Worm (Caenorhabditis elegans) whole organism, L4 larva: ENCODE results near the gene Y38H6C.23.

Experiments used
- F44E2.7 ChIP-seq: fragments of 200-800 bp; sonication (Bioruptor generic); IDR thresholded peaks from 2 replicates; pipeline ENCODE4 v2.1.2; 2022; ENCODE audit warnings: missing genetic modification characterization, missing compliant biosample characterization
- Y75B8A.6 ChIP-seq: fragments of 200-800 bp; sonication (Bioruptor generic); IDR thresholded peaks from 2 replicates; pipeline ENCODE4 v1.3.6; 2022; ENCODE audit warnings: missing genetic modification reagents, missing genetic modification characterization, missing compliant biosample characterization
- ZK337.2 ChIP-seq: fragments of 200-800 bp; sonication (Bioruptor generic); IDR thresholded peaks from 2 replicates; pipeline ENCODE4 v1.3.6; 2022; ENCODE audit warnings: missing genetic modification reagents, missing genetic modification characterization, missing compliant biosample characterization
- ZK546.5 ChIP-seq, 2 experiments: sonication (generic microtip); optimal IDR thresholded peaks; 2 replicates each; lab custom pipeline; 2017; ENCODE audit warnings: missing biosample characterization in 2 of 2, missing genetic modification characterization in 2 of 2
- aha-1 ChIP-seq: fragments of 150-350 bp; peaks from one replicate; lab custom pipeline; 2014; ENCODE audit warnings: missing biosample characterization, missing genetic modification characterization
- ama-1 ChIP-seq: fragments of 150-350 bp; optimal IDR thresholded peaks from 2 replicates; lab custom pipeline; 2014; ENCODE audit warnings: inconsistent platforms, mixed read lengths
- arid-1 ChIP-seq: fragments of 200-800 bp; sonication (Bioruptor generic); conservative IDR thresholded peaks from 2 replicates; pipeline ENCODE4 v1.3.6; 2022; ENCODE audit warnings: missing genetic modification reagents, missing genetic modification characterization, missing compliant biosample characterization
- ceh-20 ChIP-seq: fragments of 200-800 bp; sonication (Bioruptor generic); IDR thresholded peaks from 2 replicates; pipeline ENCODE4 v1.3.6; 2022; ENCODE audit warnings: missing genetic modification reagents, missing genetic modification characterization, missing compliant biosample characterization
- ceh-32 ChIP-seq: sonication (generic microtip); optimal IDR thresholded peaks from 2 replicates; lab custom pipeline; 2016; ENCODE audit warnings: mild to moderate bottlenecking, missing genetic modification characterization, missing compliant biosample characterization; ENCODE audit not compliant: poor library complexity
- ceh-44 ChIP-seq: fragments of 200-800 bp; sonication (Bioruptor generic); IDR thresholded peaks from 2 replicates; pipeline ENCODE4 v1.3.6; 2022; ENCODE audit warnings: missing genetic modification reagents, missing genetic modification characterization, missing compliant biosample characterization
- cey-2 ChIP-seq: sonication (generic microtip); optimal IDR thresholded peaks from 3 replicates; lab custom pipeline; 2017; ENCODE audit warnings: missing genetic modification characterization, mild to moderate bottlenecking, missing compliant biosample characterization, antibody characterized with exemption, borderline replicate concordance; ENCODE audit not compliant: insufficient read depth
- daf-12 ChIP-seq: fragments of 150-350 bp; optimal IDR thresholded peaks from 2 replicates; lab custom pipeline; 2014; ENCODE audit warnings: missing biosample characterization, missing genetic modification reagents, missing genetic modification characterization
- daf-16 ChIP-seq, 3 experiments: sonication (generic microtip); optimal IDR thresholded peaks; 2 replicates each; lab custom pipeline; 2016 to 2017; ENCODE audit warnings: missing genetic modification characterization in 3 of 3, missing genetic modification reagents in 3 of 3, mild to moderate bottlenecking in 2 of 3, missing compliant biosample characterization in 2 of 3, missing biosample characterization in 1 of 3, moderate library complexity in 1 of 3
- daf-19 ChIP-seq: fragments of 200-800 bp; sonication (Bioruptor generic); conservative IDR thresholded peaks from 2 replicates; pipeline ENCODE4 v1.3.6; 2022; ENCODE audit warnings: missing genetic modification characterization, missing compliant biosample characterization
- daf-8 ChIP-seq: fragments of 200-800 bp; sonication (Bioruptor generic); IDR thresholded peaks from 2 replicates; pipeline ENCODE4 v1.3.6; 2022; ENCODE audit warnings: missing genetic modification characterization, missing compliant biosample characterization
- dmd-9 ChIP-seq: fragments of 200-800 bp; sonication (Bioruptor generic); IDR thresholded peaks from 2 replicates; pipeline ENCODE4 v1.3.6; 2022; ENCODE audit warnings: missing genetic modification reagents, missing genetic modification characterization, missing compliant biosample characterization
- dpl-1 ChIP-seq: fragments of 150-350 bp; optimal IDR thresholded peaks from 2 replicates; lab custom pipeline; 2014; ENCODE audit warnings: missing biosample characterization, missing genetic modification reagents, missing genetic modification characterization
- duxl-1 ChIP-seq: sonication (generic microtip); optimal IDR thresholded peaks from 2 replicates; lab custom pipeline; 2016; ENCODE audit warnings: mild to moderate bottlenecking, missing genetic modification characterization, moderate library complexity, missing compliant biosample characterization; ENCODE audit not compliant: poor library complexity
- egl-43 ChIP-seq: fragments of 200-800 bp; sonication (Bioruptor generic); IDR thresholded peaks from 2 replicates; pipeline ENCODE4 v1.3.6; 2022; ENCODE audit warnings: missing genetic modification reagents, missing genetic modification characterization, missing compliant biosample characterization
- gei-8 ChIP-seq: fragments of 200-800 bp; sonication (Bioruptor generic); optimal IDR thresholded peaks from 2 replicates; lab custom pipeline; 2018; ENCODE audit warnings: mild to moderate bottlenecking, missing genetic modification characterization, missing compliant biosample characterization
- hif-1 ChIP-seq, 2 experiments: sonication (generic microtip); optimal IDR thresholded peaks; 2 replicates each; lab custom pipeline; 2016 to 2017; ENCODE audit warnings: missing compliant biosample characterization in 2 of 2, missing genetic modification characterization in 2 of 2, missing genetic modification reagents in 2 of 2, missing genotype in 2 of 2, mild to moderate bottlenecking in 1 of 2
- lim-7 ChIP-seq: fragments of 200-800 bp; sonication (Bioruptor generic); IDR thresholded peaks from 2 replicates; pipeline ENCODE4 v1.3.6; 2022; ENCODE audit warnings: missing genetic modification characterization, missing compliant biosample characterization
- lin-15B ChIP-seq: fragments of 150-350 bp; sonication (generic microtip); optimal IDR thresholded peaks from 3 replicates; lab custom pipeline; 2014; ENCODE audit warnings: missing biosample characterization, missing genetic modification characterization
- lin-29 ChIP-seq: fragments of 200-800 bp; sonication (Bioruptor generic); IDR thresholded peaks from 2 replicates; pipeline ENCODE4 v1.3.6; 2022; ENCODE audit warnings: missing genetic modification reagents, missing genetic modification characterization, missing compliant biosample characterization
- lir-3 ChIP-seq: sonication (generic microtip); optimal IDR thresholded peaks from 2 replicates; lab custom pipeline; 2016; ENCODE audit warnings: mild to moderate bottlenecking, missing genetic modification characterization, missing compliant biosample characterization
- madf-5 ChIP-seq, 2 experiments: fragments of 200-800 bp; sonication (Bioruptor generic); IDR thresholded peaks; 2 replicates each; pipeline ENCODE4 v1.3.6; 2022; ENCODE audit warnings: missing compliant biosample characterization in 2 of 2, missing genetic modification characterization in 2 of 2
- mdl-1 ChIP-seq, 2 experiments: fragments of 150-350 bp in 1 of 2; sonication (generic microtip) in 1 of 2; optimal IDR thresholded peaks; 2 replicates each; lab custom pipeline; 2014 to 2017; ENCODE audit warnings: missing biosample characterization in 2 of 2, missing genetic modification characterization in 2 of 2
- mdt-29 ChIP-seq: fragments of 200-800 bp; sonication (Bioruptor generic); IDR thresholded peaks from 2 replicates; pipeline ENCODE4 v1.3.6; 2022; ENCODE audit warnings: missing genetic modification reagents, missing genetic modification characterization, missing compliant biosample characterization
- mes-2 ChIP-seq: sonication (generic microtip); optimal IDR thresholded peaks from 2 replicates; lab custom pipeline; 2016; ENCODE audit warnings: missing genotype, mild to moderate bottlenecking, missing genetic modification characterization, missing compliant biosample characterization; ENCODE audit not compliant: poor library complexity, severe bottlenecking
- mxl-3 ChIP-seq: fragments of 200-800 bp; sonication (Bioruptor generic); optimal IDR thresholded peaks from 2 replicates; lab custom pipeline; 2018; ENCODE audit warnings: mild to moderate bottlenecking, missing genetic modification characterization, missing compliant biosample characterization
- nhr-102 ChIP-seq: sonication (generic microtip); optimal IDR thresholded peaks from 2 replicates; lab custom pipeline; 2016; ENCODE audit warnings: mild to moderate bottlenecking, missing genetic modification characterization, moderate library complexity, missing compliant biosample characterization
- nhr-237 ChIP-seq: sonication (generic microtip); optimal IDR thresholded peaks from 2 replicates; lab custom pipeline; 2017; ENCODE audit warnings: missing biosample characterization, missing genetic modification characterization
- nhr-28 ChIP-seq: fragments of 150-350 bp; optimal IDR thresholded peaks from 2 replicates; lab custom pipeline; 2014; ENCODE audit warnings: missing biosample characterization, missing genetic modification characterization
- nhr-48 ChIP-seq: sonication (generic microtip); optimal IDR thresholded peaks from 2 replicates; lab custom pipeline; 2016; ENCODE audit warnings: mild to moderate bottlenecking, missing genetic modification characterization, missing compliant biosample characterization
- nhr-6 ChIP-seq: fragments of 150-350 bp; optimal IDR thresholded peaks from 2 replicates; lab custom pipeline; 2014; ENCODE audit warnings: missing biosample characterization, missing genetic modification characterization
- saeg-2 ChIP-seq: fragments of 200-800 bp; sonication (Bioruptor generic); IDR thresholded peaks from 2 replicates; pipeline ENCODE4 v1.3.6; 2022; ENCODE audit warnings: missing genetic modification reagents, missing genetic modification characterization, missing compliant biosample characterization
- skn-1 ChIP-seq: fragments of 150-350 bp; optimal IDR thresholded peaks from 2 replicates; lab custom pipeline; 2014; ENCODE audit warnings: missing biosample characterization, missing genetic modification characterization
- tag-97 ChIP-seq: fragments of 200-800 bp; sonication (Bioruptor generic); IDR thresholded peaks from 2 replicates; pipeline ENCODE4 v1.3.6; 2022; ENCODE audit warnings: missing genetic modification characterization, missing compliant biosample characterization
- unc-130 ChIP-seq: sonication (generic microtip); optimal IDR thresholded peaks from 2 replicates; lab custom pipeline; 2016; ENCODE audit warnings: missing genetic modification reagents, missing genetic modification characterization, missing compliant biosample characterization
- unc-62 ChIP-seq, 3 experiments: fragments of 150-350 bp in 1 of 3; sonication (generic microtip); optimal IDR thresholded peaks in 2 of 3; peaks in 1 of 3; 1 replicate in 1 of 3; 2 replicates in 2 of 3; lab custom pipeline; 2014 to 2017; ENCODE audit warnings: missing biosample characterization in 3 of 3, missing genetic modification characterization in 3 of 3, missing genetic modification reagents in 3 of 3, missing genotype in 1 of 3
- zag-1 ChIP-seq: fragments of 150-350 bp; optimal IDR thresholded peaks from 2 replicates; lab custom pipeline; 2014; ENCODE audit warnings: missing biosample characterization, missing genetic modification characterization
- zfp-2 ChIP-seq: sonication (generic microtip); optimal IDR thresholded peaks from 2 replicates; lab custom pipeline; 2016; ENCODE audit warnings: mild to moderate bottlenecking, missing genetic modification characterization, missing compliant biosample characterization
- zip-2 ChIP-seq: fragments of 150-350 bp; optimal IDR thresholded peaks from 2 replicates; lab custom pipeline; 2014; ENCODE audit warnings: missing biosample characterization, missing genetic modification characterization
- ztf-11 ChIP-seq: fragments of 150-350 bp; optimal IDR thresholded peaks from 2 replicates; lab custom pipeline; 2014; ENCODE audit warnings: missing biosample characterization, missing genetic modification characterization

Y38H6C.23 gene

DNA sequence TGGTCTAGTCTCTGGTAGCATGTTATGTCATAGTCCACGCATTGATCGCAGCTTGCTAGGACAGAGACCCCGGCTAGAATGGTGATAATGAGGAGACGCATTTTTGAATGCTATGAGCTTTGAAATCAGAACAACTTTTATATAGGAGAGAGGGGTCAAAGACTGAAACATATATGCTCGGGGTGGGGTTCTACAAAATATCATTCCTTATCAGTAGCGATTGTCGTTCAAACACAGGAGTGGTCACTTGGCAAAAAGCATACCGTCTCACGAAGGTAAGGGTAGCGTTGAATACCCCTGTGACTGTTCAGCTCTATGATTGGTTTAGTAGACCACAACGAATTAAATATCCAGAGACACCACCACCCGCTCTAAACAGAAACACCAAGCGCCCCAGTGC, 40.9 kb upstream of the Y38H6C.23 start, which contains the start of gene F46B3.1:
Gene F46B3.1, minus strand, starts transcription at position 101 of the 400 bp plus-strand sequence.
- TF ChIP-seq unc-130 (no peak), lin-29 (GFP tag; lab: Robert Waterston, UW) (no peak), daf-16 (GFP tag; optimal IDR thresholded peaks at IDR 0.05; lab: Kevin White, UChicago) (no peak), daf-16 (tag; optimal IDR thresholded peaks at IDR 0.05; lab: Kevin White, UChicago) (no peak), zfp-2 (tag; lab: Kevin White, UChicago) (no peak), lim-7 (GFP tag; lab: Robert Waterston, UW) (no peak), daf-8 (GFP tag; lab: Robert Waterston, UW) (no peak), ceh-32 (no peak), saeg-2 (GFP tag; lab: Robert Waterston, UW) (no peak), dpl-1 (GFP tag; lab: Kevin White, UChicago) (no peak), arid-1 (GFP tag; lab: Robert Waterston, UW) (no peak), ZK337.2 (GFP tag; lab: Robert Waterston, UW) (no peak), daf-19 (GFP tag; lab: Robert Waterston, UW) (no peak), egl-43 (GFP tag; lab: Robert Waterston, UW) (no peak), mes-2 (tag; lab: Kevin White, UChicago) (no peak), lir-3 (no peak), madf-5 (GFP tag; IDR thresholded peaks at IDR 0.05; lab: Robert Waterston, UW) (no peak), gei-8 (no peak), lin-15B (tag; lab: Kevin White, UChicago) (no peak), dmd-9 (no peak)

DNA sequence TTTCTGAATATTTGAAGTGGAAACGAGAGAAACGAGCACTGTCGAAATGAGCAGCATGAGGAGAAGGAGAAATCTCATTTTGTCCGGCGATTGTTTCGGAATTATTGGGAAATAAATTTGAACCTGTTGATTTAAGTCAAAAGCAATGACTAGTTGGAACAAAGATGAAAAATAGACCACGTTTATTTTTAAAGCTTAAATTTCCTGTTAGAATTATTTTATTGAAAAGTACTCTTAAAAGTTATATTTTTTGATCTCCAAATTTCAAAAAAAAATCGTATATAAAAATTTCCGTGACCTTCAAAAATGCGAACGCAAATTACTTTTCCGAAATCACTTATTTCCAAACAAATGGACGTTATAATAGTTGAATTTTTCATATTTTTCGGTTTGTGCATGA, 39.5 kb upstream of the Y38H6C.23 start, which contains the start of gene F26F2.11:
Gene F26F2.11, minus strand, starts transcription at position 101 of the 400 bp plus-strand sequence.
- TF ChIP-seq zag-1 (tag; lab: Kevin White, UChicago) (no peak), lin-29 (GFP tag; lab: Robert Waterston, UW) (no peak), ZK337.2 (GFP tag; lab: Robert Waterston, UW) (no peak), egl-43 (GFP tag; lab: Robert Waterston, UW) (no peak), nhr-237 (no peak), ceh-20 (GFP tag; lab: Robert Waterston, UW) (no peak), cey-2 (tag; lab: Kevin White, UChicago) (no peak), mxl-3 (GFP tag; lab: Kevin White, UChicago) (no peak), Y75B8A.6 (GFP tag; lab: Robert Waterston, UW) (no peak)

ce11 chrV:20594746-20595145, 38.6 kb upstream of the Y38H6C.23 start, which contains the start of gene F26F2.10:
TSS of gene F26F2.10 (minus strand) at chrV:20594846.
- TF ChIP-seq nhr-28 (no peak), ama-1 (lab: Kevin White, UChicago) (no peak), unc-62 (GFP tag; optimal IDR thresholded peaks at IDR 0.05 in 1 of 2; lab: Kevin White, UChicago) (no peak), unc-62 (tag; optimal IDR thresholded peaks at IDR 0.05; lab: Kevin White, UChicago) (no peak), nhr-6 (tag; lab: Kevin White, UChicago) (no peak), skn-1 (tag; lab: Kevin White, UChicago) (no peak), duxl-1 (tag; lab: Kevin White, UChicago) (no peak), F44E2.7 (no peak)

DNA sequence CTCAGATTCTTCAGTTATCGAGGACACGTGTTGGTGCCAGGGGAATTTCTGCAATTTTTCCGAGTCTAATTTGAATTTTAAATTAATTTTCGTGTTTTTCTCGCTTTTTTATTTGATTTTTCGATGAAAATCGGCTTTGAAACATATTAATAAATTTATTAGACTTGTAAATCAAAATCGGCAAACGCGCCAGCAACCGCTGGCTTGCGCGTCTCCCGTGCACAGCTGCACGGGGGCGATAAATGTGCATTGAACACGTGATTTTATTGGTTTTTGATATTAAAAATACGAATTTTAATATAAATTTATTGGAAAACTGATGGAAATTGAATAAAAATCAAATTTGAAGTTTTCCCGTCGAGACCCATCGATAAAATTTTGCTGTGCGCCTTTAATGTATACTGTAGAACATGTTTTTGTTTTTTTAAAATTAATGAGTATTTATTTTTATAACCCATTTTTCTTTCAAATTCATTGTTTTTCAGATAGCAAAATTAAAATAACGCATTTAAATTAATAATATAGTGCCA, 24.4 kb upstream of the Y38H6C.23 start, which contains the start of gene F26F2.7:
Gene F26F2.7, plus strand, starts transcription at position 480 of the 530 bp plus-strand sequence.
- TF ChIP-seq dmd-9 (peak; percentile 70; the same call in 1 of the 2 replicates), daf-8 (GFP tag; lab: Robert Waterston, UW) (no peak), zip-2 (tag; lab: Kevin White, UChicago) (no peak), nhr-48 (tag; lab: Kevin White, UChicago) (peak; percentile 56), daf-12 (tag; lab: Kevin White, UChicago) (no peak), lin-29 (GFP tag; lab: Robert Waterston, UW) (no peak), ztf-11 (tag; lab: Kevin White, UChicago) (no peak), mxl-3 (GFP tag; lab: Kevin White, UChicago) (peak; percentile 47), ZK546.5 (tag; optimal IDR thresholded peaks at IDR 0.05; lab: Kevin White, UChicago) (no peak), mdl-1 (tag; optimal IDR thresholded peaks at IDR 0.05; lab: Kevin White, UChicago) (peak; percentile 19 to 81), mdt-29 (peak; percentile 75; the same call in 1 of the 2 replicates), aha-1 (no peak), cey-2 (tag; lab: Kevin White, UChicago) (no peak), nhr-102 (tag; lab: Kevin White, UChicago) (peak; percentile 79), ceh-44 (GFP tag; lab: Robert Waterston, UW) (no peak), hif-1 (tag; optimal IDR thresholded peaks at IDR 0.05; lab: Kevin White, UChicago) (peak in 1 of 2 experiments; percentile 66), tag-97 (GFP tag; lab: Robert Waterston, UW) (no peak)
